Fruit fly (Drosophila melanogaster) whole organism, pupa: ENCODE data around the gene GluRS-m.
A peak's percentile ranks its signal among the peaks of the same experiment; 100 is the strongest.

Experiments used
- CG10348 ChIP-seq: fragments of 200-800 bp; sonication (Bioruptor generic); IDR thresholded peaks from 2 replicates; pipeline ENCODE4 v1.3.6; 2022; ENCODE audit warnings: missing biosample characterization, missing genetic modification characterization
- CG14655 ChIP-seq: fragments of 200-800 bp; sonication (Bioruptor generic); optimal IDR thresholded peaks from 3 replicates; lab custom pipeline; 2017; ENCODE audit warnings: mild to moderate bottlenecking, missing biosample characterization, missing genetic modification reagents, missing genetic modification characterization
- CG15710 ChIP-seq: fragments of 200-800 bp; sonication (Bioruptor generic); optimal IDR thresholded peaks from 2 replicates; lab custom pipeline; 2018; ENCODE audit warnings: missing biosample characterization, mild to moderate bottlenecking, missing genetic modification characterization, moderate library complexity
- CG34367 ChIP-seq: fragments of 200-800 bp; sonication (Bioruptor generic); optimal IDR thresholded peaks from 2 replicates; lab custom pipeline; 2018; ENCODE audit warnings: missing biosample characterization, mild to moderate bottlenecking, missing genetic modification characterization
- CG8159 ChIP-seq: fragments of 200-800 bp; sonication (Bioruptor generic); optimal IDR thresholded peaks from 3 replicates; lab custom pipeline; 2018; ENCODE audit warnings: missing biosample characterization, mild to moderate bottlenecking, missing genetic modification characterization, moderate library complexity
- CG8301 ChIP-seq: fragments of 200-800 bp; sonication (Bioruptor generic); optimal IDR thresholded peaks from 2 replicates; lab custom pipeline; 2018; ENCODE audit warnings: missing biosample characterization, mild to moderate bottlenecking, missing genetic modification characterization
- D1 ChIP-seq: fragments of 200-800 bp; sonication (Bioruptor generic); optimal IDR thresholded peaks from 2 replicates; lab custom pipeline; 2018; ENCODE audit warnings: missing biosample characterization, mild to moderate bottlenecking, missing genetic modification characterization, moderate library complexity
- EcR ChIP-seq: fragments of 200-800 bp; sonication (Bioruptor generic); optimal IDR thresholded peaks from 3 replicates; lab custom pipeline; 2019; ENCODE audit warnings: missing biosample characterization, missing genetic modification characterization, mild to moderate bottlenecking, moderate library complexity, missing genetic modification reagents
- Ets98B ChIP-seq: fragments of 200-800 bp; sonication (Bioruptor generic); IDR thresholded peaks from 2 replicates; pipeline ENCODE4 v1.3.6; 2022; ENCODE audit warnings: missing biosample characterization, missing genetic modification characterization

DNA sequence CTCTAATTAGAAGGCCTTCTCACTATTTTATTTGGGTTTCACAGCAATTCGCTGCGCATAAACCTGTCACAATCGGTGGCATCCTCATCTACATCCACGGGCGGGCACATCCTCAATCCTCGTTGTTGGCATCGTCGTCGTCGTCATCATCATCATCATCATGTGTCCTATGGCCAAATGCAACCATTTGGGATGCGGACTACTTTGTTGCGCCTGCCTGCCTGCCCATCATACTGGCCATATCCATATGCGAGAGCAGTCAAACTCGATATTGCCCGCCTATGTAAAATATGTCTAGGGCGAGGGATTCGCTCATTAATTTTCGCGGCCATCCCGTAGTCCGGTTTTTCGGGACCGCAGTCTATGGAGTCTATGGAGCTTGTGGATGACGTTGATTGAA, 20.3 kb upstream of the GluRS-m start:
- TF ChIP-seq EcR (GFP tag; lab: Kevin White, UChicago) (no peak), D1 (tag; lab: Kevin White, UChicago) (no peak), CG8301 (tag; lab: Kevin White, UChicago) (no peak), CG14655 (GFP tag; lab: Kevin White, UChicago) (peak; percentile 17), CG15710 (tag; lab: Kevin White, UChicago) (no peak), Ets98B (no peak), CG8159 (tag; lab: Kevin White, UChicago) (no peak), CG34367 (tag; lab: Kevin White, UChicago) (no peak), CG10348 (GFP tag; lab: Robert Waterston, UW) (no peak)
